Worm (Caenorhabditis elegans) whole organism, L2 larva: ENCODE measurements around the gene T01D3.3.

Experiments
- blmp-1 ChIP-seq: sonication (generic microtip); optimal IDR thresholded peaks from 2 replicates; lab custom pipeline; 2017; ENCODE audit warnings: missing genetic modification characterization, mild to moderate bottlenecking, missing compliant biosample characterization, antibody characterized with exemption, moderate library complexity; ENCODE audit not compliant: insufficient read depth
- elt-3 ChIP-seq: sonication (generic microtip); optimal IDR thresholded peaks from 2 replicates; lab custom pipeline; 2017; ENCODE audit warnings: missing biosample characterization, missing genetic modification characterization
- lin-11 ChIP-seq: fragments of 150-350 bp; sonication (generic microtip); optimal IDR thresholded peaks from 2 replicates; lab custom pipeline; 2014; ENCODE audit warnings: missing biosample characterization, missing genetic modification characterization, inconsistent platforms, mixed read lengths
- lin-39 ChIP-seq: fragments of 150-350 bp; optimal IDR thresholded peaks from 2 replicates; lab custom pipeline; 2014; ENCODE audit warnings: missing biosample characterization, missing genetic modification reagents, missing genetic modification characterization
- mdl-1 ChIP-seq, 2 experiments: fragments of 150-350 bp in 1 of 2; sonication (generic microtip) in 1 of 2; optimal IDR thresholded peaks; 2 replicates each; lab custom pipeline; 2017; ENCODE audit warnings: missing biosample characterization in 2 of 2, missing genetic modification characterization in 2 of 2
- nhr-237 ChIP-seq: fragments of 150-350 bp; optimal IDR thresholded peaks from 2 replicates; lab custom pipeline; 2014; ENCODE audit warnings: missing biosample characterization, missing genetic modification characterization
- nhr-25 ChIP-seq: fragments of 150-350 bp; sonication (generic microtip); optimal IDR thresholded peaks from 3 replicates; lab custom pipeline; 2014; ENCODE audit warnings: missing biosample characterization, missing genetic modification characterization
- ztf-4 ChIP-seq: fragments of 150-350 bp; optimal IDR thresholded peaks from 2 replicates; lab custom pipeline; 2014; ENCODE audit warnings: missing biosample characterization, missing genetic modification characterization

DNA sequence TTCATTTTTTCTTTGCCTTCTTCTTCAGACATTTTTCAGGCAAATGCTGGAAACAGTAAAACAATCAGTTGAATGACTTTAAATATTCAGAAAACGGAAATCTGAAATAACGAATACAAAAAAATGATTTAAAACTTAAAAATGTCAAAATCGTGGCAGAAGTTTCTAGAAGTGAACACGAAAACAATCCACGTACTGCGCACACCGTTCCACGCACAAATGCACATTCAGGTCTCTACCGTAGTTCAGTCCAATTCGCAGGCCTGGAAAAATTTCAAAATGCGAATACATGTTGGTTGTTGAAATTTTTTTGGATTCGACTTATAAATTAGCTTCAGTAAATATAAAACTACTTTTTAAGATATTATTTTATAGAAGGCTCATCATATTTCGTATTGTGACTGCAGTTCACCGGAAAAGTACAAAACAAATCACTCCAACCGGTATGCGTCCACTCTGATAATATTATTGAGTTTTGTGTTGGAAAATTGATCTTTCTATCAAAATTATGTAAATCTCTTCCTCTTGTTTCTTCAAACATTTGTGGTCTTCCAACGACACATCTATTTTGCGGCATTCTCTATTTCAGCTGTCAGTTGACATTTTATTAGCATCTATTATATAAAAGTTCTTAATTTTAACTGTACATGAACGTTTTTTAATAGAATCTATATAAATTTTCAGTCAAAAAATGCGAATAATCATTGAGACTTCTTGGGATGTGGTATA is 32.0 kb upstream of the T01D3.3 start, which contains the start of the genes mip-2 and F58G11.4:
- TF ChIP-seq lin-39 (tag; lab: Kevin White, UChicago), result no peak
- no peak for TF ChIP-seq mdl-1 (tag; optimal IDR thresholded peaks at IDR 0.05; lab: Kevin White, UChicago)
- TF ChIP-seq elt-3, result no peak
- TF ChIP-seq nhr-237 (tag; lab: Kevin White, UChicago), result no peak
- TF ChIP-seq lin-11 (tag; lab: Kevin White, UChicago), result no peak
- TF ChIP-seq nhr-25 (tag; lab: Kevin White, UChicago), result no peak
- TF ChIP-seq ztf-4 (tag; lab: Kevin White, UChicago), result no peak
- TF ChIP-seq blmp-1 (tag; lab: Kevin White, UChicago), result no peak
